2 worm cellular contexts compared by ENCODE assay signal in genomic region chrIII:13127157-13127556, ce11.
TF ChIP-seq lines count a peak whose summit lies in the region.

No protein-coding gene starts in this region.

TF ChIP-seq in whole organism, L1 larva, 84 proteins besides CTCF, POLR2A, EP300 and RAD21 (continued from another document):
- no peak for TF ChIP-seq ets-5 (GFP tag; IDR thresholded peaks at IDR 0.05; lab: Robert Waterston, UW)
- TF ChIP-seq nhr-71 (tag; optimal IDR thresholded peaks at IDR 0.05; lab: Kevin White, UChicago), result no peak
- TF ChIP-seq fkh-8 (tag; optimal IDR thresholded peaks at IDR 0.05; lab: Kevin White, UChicago), result no peak
- peak; percentile 3 for TF ChIP-seq ceh-63 (GFP tag; optimal IDR thresholded peaks at IDR 0.05; lab: Kevin White, UChicago)
- no peak for TF ChIP-seq lsy-2 (tag; optimal IDR thresholded peaks at IDR 0.05; lab: Kevin White, UChicago)
- no peak for TF ChIP-seq unc-130 (tag; optimal IDR thresholded peaks at IDR 0.05; lab: Kevin White, UChicago)
- no peak for TF ChIP-seq nhr-11 (tag; optimal IDR thresholded peaks at IDR 0.05; lab: Kevin White, UChicago)
- no peak for TF ChIP-seq isw-1 (GFP tag; IDR thresholded peaks at IDR 0.05; lab: Robert Waterston, UW)
- TF ChIP-seq tbx-2 (tag; optimal IDR thresholded peaks at IDR 0.05; lab: Kevin White, UChicago), result peak; percentile 13
- peak; percentile 9 for TF ChIP-seq nhr-47 (tag; optimal IDR thresholded peaks at IDR 0.05; lab: Kevin White, UChicago)
- TF ChIP-seq mef-2 (tag; optimal IDR thresholded peaks at IDR 0.05; lab: Kevin White, UChicago), result no peak
- TF ChIP-seq elt-2 (tag; optimal IDR thresholded peaks at IDR 0.05; lab: Kevin White, UChicago), result no peak
- no peak for TF ChIP-seq mep-1 (tag; optimal IDR thresholded peaks at IDR 0.05; lab: Kevin White, UChicago)
- TF ChIP-seq lin-14 (GFP tag; optimal IDR thresholded peaks at IDR 0.05; lab: Kevin White, UChicago), result peak; percentile 82

TF ChIP-seq in whole organism, L2 larva, 48 proteins besides CTCF, POLR2A, EP300 and RAD21 (continued from another document):
- no peak for TF ChIP-seq ztf-1 (GFP tag; conservative IDR thresholded peaks at IDR 0.05; lab: Robert Waterston, UW)
- TF ChIP-seq sem-4 (tag; optimal IDR thresholded peaks at IDR 0.05; lab: Kevin White, UChicago), result peak; percentile 83
- no peak for TF ChIP-seq unc-62 (GFP tag; optimal IDR thresholded peaks at IDR 0.05; lab: Kevin White, UChicago)
- no peak for TF ChIP-seq zag-1 (tag; optimal IDR thresholded peaks at IDR 0.05; lab: Kevin White, UChicago)
- TF ChIP-seq nhr-10 (tag; optimal IDR thresholded peaks at IDR 0.05; lab: Kevin White, UChicago), result no peak
